Fruit fly (Drosophila melanogaster): ENCODE measurements around the gene tara.

Gene tara

dm6 chr3R:16222300-16222903, 3.0 kb upstream of the tara start (continued):
- TF ChIP-seq crol (GFP tag; IDR thresholded peaks at IDR 0.05) (peak; percentile 94), MBD-R2 (GFP tag; IDR thresholded peaks at IDR 0.05) (peak; percentile 99), HLH4C (GFP tag; IDR thresholded peaks at IDR 0.05; ENCODE audit: partially characterized antibody) (no peak; the same call in 1 of the 3 replicates), sim (GFP tag; IDR thresholded peaks at IDR 0.05) (peak; percentile 99), gsb (GFP tag; IDR thresholded peaks at IDR 0.05) (peak; percentile 99), NfI (GFP tag; optimal IDR thresholded peaks at IDR 0.05) (peak; percentile 99), az2 (GFP tag; optimal IDR thresholded peaks at IDR 0.05) (peak; percentile 99), Bdp1 (GFP tag; optimal IDR thresholded peaks at IDR 0.05) (peak; percentile 95), CG10959 (GFP tag; IDR thresholded peaks at IDR 0.05) (peak; percentile 99), CG9437 (GFP tag; optimal IDR thresholded peaks at IDR 0.05) (peak; percentile 78), CG8944 (GFP tag; optimal IDR thresholded peaks at IDR 0.05) (peak; percentile 100), nerfin-1 (tag; optimal IDR thresholded peaks at IDR 0.05) (peak; percentile 96), kah (GFP tag; optimal IDR thresholded peaks at IDR 0.05) (peak; percentile 97), psq (GFP tag; optimal IDR thresholded peaks at IDR 0.05) (peak; percentile 95), CG7372 (GFP tag; IDR thresholded peaks at IDR 0.05) (peak; percentile 99), CG8359 (GFP tag; optimal IDR thresholded peaks at IDR 0.05; ENCODE audit: borderline replicate concordance) (peak; percentile 94), h (optimal IDR thresholded peaks at IDR 0.05) (no peak), Dref (GFP tag; IDR thresholded peaks at IDR 0.05) (peak; percentile 54), Mrtf (GFP tag; IDR thresholded peaks at IDR 0.05) (peak; percentile 100), CG2889 (GFP tag; IDR thresholded peaks at IDR 0.05) (peak; percentile 99), CG1792 (GFP tag; optimal IDR thresholded peaks at IDR 0.05) (peak; percentile 99), GATAe (GFP tag; conservative IDR thresholded peaks at IDR 0.05) (peak; percentile 98), crc (GFP tag; optimal IDR thresholded peaks at IDR 0.05) (peak; percentile 99), CG13296 (GFP tag; optimal IDR thresholded peaks at IDR 0.05) (peak; percentile 97), CG12942 (GFP tag; optimal IDR thresholded peaks at IDR 0.05) (peak; percentile 99), B-H2 (GFP tag; optimal IDR thresholded peaks at IDR 0.05) (peak; percentile 95), CG4360 (GFP tag; IDR thresholded peaks at IDR 0.05) (peak; percentile 95), Dip3 (GFP tag; optimal IDR thresholded peaks at IDR 0.05) (peak; percentile 99), Ptx1 (GFP tag; IDR thresholded peaks at IDR 0.05) (peak; percentile 100), dmrt11E (tag; optimal IDR thresholded peaks at IDR 0.05) (peak; percentile 93), CHES-1-like (GFP tag; optimal IDR thresholded peaks at IDR 0.05) (peak; percentile 99), CG1603 (tag; optimal IDR thresholded peaks at IDR 0.05) (peak; percentile 99), chinmo (GFP tag; IDR thresholded peaks at IDR 0.05; ENCODE audit: partially characterized antibody) (peak; percentile 85; the same call in 3 of the 4 replicates), tna (GFP tag; IDR thresholded peaks at IDR 0.05; ENCODE audit: partially characterized antibody) (peak; percentile 63; the same call in 1 of the 2 replicates), CG13287 (GFP tag; IDR thresholded peaks at IDR 0.05; ENCODE audit: partially characterized antibody) (no peak), fru (optimal IDR thresholded peaks at IDR 0.05) (no peak), CG14860 (GFP tag; IDR thresholded peaks at IDR 0.05; ENCODE audit: partially characterized antibody) (no peak), vnd (GFP tag; IDR thresholded peaks at IDR 0.05; ENCODE audit: partially characterized antibody) (no peak), CG6254 (GFP tag; optimal IDR thresholded peaks at IDR 0.05) (peak; percentile 97), sd (tag; optimal IDR thresholded peaks at IDR 0.05) (peak; percentile 96), HLHmδ (GFP tag; optimal IDR thresholded peaks at IDR 0.05) (peak; percentile 6), Xbp1 (GFP tag; optimal IDR thresholded peaks at IDR 0.05) (peak; percentile 100), mld (GFP tag; IDR thresholded peaks at IDR 0.05; ENCODE audit: partially characterized antibody) (no peak), pita (GFP tag; optimal IDR thresholded peaks at IDR 0.05) (no peak), CG12299 (tag; optimal IDR thresholded peaks at IDR 0.05) (peak; percentile 99), btn (GFP tag; optimal IDR thresholded peaks at IDR 0.05) (peak; percentile 100), sens (GFP tag) (peak; percentile 100), CG10979 (tag; optimal IDR thresholded peaks at IDR 0.05) (peak; percentile 98), Fer3 (tag; optimal IDR thresholded peaks at IDR 0.05) (peak; percentile 99), CG13624 (GFP tag; optimal IDR thresholded peaks at IDR 0.05) (peak; percentile 99)
